Worm (Caenorhabditis elegans) whole organism, late embryonic: ENCODE data around the gene F46B6.4.

Experiments
- C08G9.2 ChIP-seq: sonication (generic microtip); optimal IDR thresholded peaks from 2 replicates; lab custom pipeline; 2016; ENCODE audit warnings: mild to moderate bottlenecking, missing genetic modification characterization, moderate library complexity, missing compliant biosample characterization
- K09A11.1 ChIP-seq: sonication (generic microtip); optimal IDR thresholded peaks from 2 replicates; lab custom pipeline; 2017; ENCODE audit warnings: antibody characterized with exemption, mild to moderate bottlenecking, missing genetic modification characterization, missing compliant biosample characterization; ENCODE audit not compliant: insufficient read depth
- Y22D7AL.16 ChIP-seq: sonication (generic microtip); optimal IDR thresholded peaks from 2 replicates; lab custom pipeline; 2016; ENCODE audit warnings: missing genetic modification characterization, missing compliant biosample characterization
- ahr-1 ChIP-seq: sonication (generic microtip); optimal IDR thresholded peaks from 2 replicates; lab custom pipeline; 2016; ENCODE audit warnings: missing genetic modification characterization, missing compliant biosample characterization
- ceh-14 ChIP-seq: sonication (generic microtip); optimal IDR thresholded peaks from 2 replicates; lab custom pipeline; 2016; ENCODE audit warnings: missing genotype, missing genetic modification characterization, missing compliant biosample characterization
- ceh-30 ChIP-seq: fragments of 150-350 bp; optimal IDR thresholded peaks from 2 replicates; lab custom pipeline; 2014; ENCODE audit warnings: missing biosample characterization, missing genetic modification characterization
- ceh-34 ChIP-seq: sonication (generic microtip); optimal IDR thresholded peaks from 2 replicates; lab custom pipeline; 2016; ENCODE audit warnings: mild to moderate bottlenecking, missing genetic modification characterization, missing compliant biosample characterization
- ceh-6 ChIP-seq: fragments of 200-800 bp; sonication (Bioruptor generic); optimal IDR thresholded peaks from 2 replicates; lab custom pipeline; 2018; ENCODE audit warnings: mild to moderate bottlenecking, missing genetic modification characterization, missing compliant biosample characterization
- che-1 ChIP-seq: sonication (generic microtip); optimal IDR thresholded peaks from 2 replicates; lab custom pipeline; 2016; ENCODE audit warnings: mild to moderate bottlenecking, missing genetic modification characterization, missing compliant biosample characterization
- dmd-4 ChIP-seq: sonication (generic microtip); optimal IDR thresholded peaks from 2 replicates; lab custom pipeline; 2016; ENCODE audit warnings: borderline replicate concordance, missing genetic modification characterization, missing compliant biosample characterization
- elt-2 ChIP-seq: sonication (generic microtip); optimal IDR thresholded peaks from 2 replicates; lab custom pipeline; 2016; ENCODE audit warnings: missing genetic modification reagents, missing genetic modification characterization, missing compliant biosample characterization
- fax-1 ChIP-seq: sonication (generic microtip); optimal IDR thresholded peaks from 2 replicates; lab custom pipeline; 2016; ENCODE audit warnings: missing genotype, missing genetic modification characterization, missing compliant biosample characterization
- fkh-10 ChIP-seq: fragments of 150-350 bp; optimal IDR thresholded peaks from 2 replicates; lab custom pipeline; 2014; ENCODE audit warnings: missing biosample characterization, missing genetic modification reagents, missing genetic modification characterization
- hlh-15 ChIP-seq: sonication (generic microtip); optimal IDR thresholded peaks from 2 replicates; lab custom pipeline; 2016; ENCODE audit warnings: missing genetic modification characterization, missing compliant biosample characterization
- hlh-30 ChIP-seq: sonication (generic microtip); optimal IDR thresholded peaks from 2 replicates; lab custom pipeline; 2017; ENCODE audit warnings: antibody characterized with exemption, missing genetic modification characterization, missing compliant biosample characterization; ENCODE audit not compliant: insufficient read depth
- hlh-6 ChIP-seq: sonication (generic microtip); optimal IDR thresholded peaks from 2 replicates; lab custom pipeline; 2016; ENCODE audit warnings: missing genotype, missing genetic modification characterization, missing compliant biosample characterization
- lim-6 ChIP-seq: sonication (generic microtip); optimal IDR thresholded peaks from 2 replicates; lab custom pipeline; 2016; ENCODE audit warnings: missing genetic modification characterization, missing compliant biosample characterization
- lin-11 ChIP-seq: fragments of 200-800 bp; sonication (Bioruptor generic); optimal IDR thresholded peaks from 2 replicates; lab custom pipeline; 2018; ENCODE audit warnings: mild to moderate bottlenecking, missing genetic modification characterization, missing compliant biosample characterization
- mec-3 ChIP-seq: sonication (generic microtip); optimal IDR thresholded peaks from 2 replicates; lab custom pipeline; 2016; ENCODE audit warnings: borderline replicate concordance, missing genetic modification characterization, missing compliant biosample characterization
- nfya-1 ChIP-seq: sonication (generic microtip); optimal IDR thresholded peaks from 2 replicates; lab custom pipeline; 2017; ENCODE audit warnings: missing genetic modification characterization, mild to moderate bottlenecking, missing compliant biosample characterization, antibody characterized with exemption, moderate library complexity
- npax-4 ChIP-seq: sonication (generic microtip); optimal IDR thresholded peaks from 2 replicates; lab custom pipeline; 2016; ENCODE audit warnings: missing genetic modification characterization, missing compliant biosample characterization
- odd-2 ChIP-seq: sonication (generic microtip); optimal IDR thresholded peaks from 2 replicates; lab custom pipeline; 2017; ENCODE audit warnings: antibody characterized with exemption, mild to moderate bottlenecking, missing genetic modification characterization, missing compliant biosample characterization
- pag-3 ChIP-seq: sonication (generic microtip); optimal IDR thresholded peaks from 2 replicates; lab custom pipeline; 2016; ENCODE audit warnings: missing compliant biosample characterization, missing genetic modification characterization, borderline replicate concordance
- pat-9 ChIP-seq: fragments of 200-800 bp; sonication (Bioruptor generic); optimal IDR thresholded peaks from 2 replicates; lab custom pipeline; 2018; ENCODE audit warnings: mild to moderate bottlenecking, missing genetic modification characterization, moderate library complexity, missing compliant biosample characterization
- pax-1 ChIP-seq: fragments of 150-350 bp; optimal IDR thresholded peaks from 2 replicates; lab custom pipeline; 2014; ENCODE audit warnings: missing biosample characterization, missing genetic modification characterization
- pha-4 ChIP-seq: fragments of 150-350 bp; optimal IDR thresholded peaks from 2 replicates; lab custom pipeline; 2018; ENCODE audit warnings: missing biosample characterization, missing genetic modification reagents, missing genetic modification characterization
- pqm-1 ChIP-seq: sonication (generic microtip); optimal IDR thresholded peaks from 2 replicates; lab custom pipeline; 2016; ENCODE audit warnings: missing genetic modification characterization, missing compliant biosample characterization
- ref-2 ChIP-seq: sonication (generic microtip); optimal IDR thresholded peaks from 2 replicates; lab custom pipeline; 2016; ENCODE audit warnings: missing genetic modification characterization, missing compliant biosample characterization
- sox-2 ChIP-seq: fragments of 200-800 bp; sonication (Bioruptor generic); IDR thresholded peaks from 2 replicates; pipeline ENCODE4 v1.3.6; 2022; ENCODE audit warnings: missing genetic modification reagents, missing genetic modification characterization, missing compliant biosample characterization
- sox-4 ChIP-seq: sonication (generic microtip); optimal IDR thresholded peaks from 2 replicates; lab custom pipeline; 2017; ENCODE audit warnings: mild to moderate bottlenecking, missing genetic modification characterization, inconsistent platforms, missing compliant biosample characterization
- syd-9 ChIP-seq: sonication (generic microtip); optimal IDR thresholded peaks from 2 replicates; lab custom pipeline; 2016; ENCODE audit warnings: mild to moderate bottlenecking, missing genetic modification characterization, moderate library complexity, missing compliant biosample characterization
- tbx-7 ChIP-seq: sonication (generic microtip); optimal IDR thresholded peaks from 2 replicates; lab custom pipeline; 2016; ENCODE audit warnings: missing genotype, missing genetic modification characterization, missing compliant biosample characterization
- ttx-3 ChIP-seq: sonication (generic microtip); optimal IDR thresholded peaks from 2 replicates; lab custom pipeline; 2016; ENCODE audit warnings: missing genetic modification reagents, missing genetic modification characterization, missing compliant biosample characterization
- unc-42 ChIP-seq: sonication (generic microtip); optimal IDR thresholded peaks from 2 replicates; lab custom pipeline; 2016; ENCODE audit warnings: missing genotype, missing genetic modification characterization, missing compliant biosample characterization
- zip-5 ChIP-seq: sonication (generic microtip); optimal IDR thresholded peaks from 2 replicates; lab custom pipeline; 2016; ENCODE audit warnings: missing genetic modification characterization, missing compliant biosample characterization

The F46B6.4 gene

ce11 chrV:9803176-9803575, 23.9 kb upstream of the F46B6.4 start, which contains the start of gene sru-39:
TSS of gene sru-39 (plus strand) at chrV:9803476.
- TF ChIP-seq dmd-4 (tag; lab: Kevin White, UChicago) (no peak), elt-2 (tag; lab: Kevin White, UChicago) (no peak), zip-5 (tag; lab: Kevin White, UChicago) (no peak), hlh-30 (tag; lab: Kevin White, UChicago) (no peak), C08G9.2 (no peak), ceh-14 (tag; lab: Kevin White, UChicago) (no peak), ref-2 (no peak), pag-3 (tag; lab: Kevin White, UChicago) (no peak), hlh-6 (tag; lab: Kevin White, UChicago) (no peak)

- TF ChIP-seq K09A11.1 (tag; lab: Kevin White, UChicago) (no peak), fkh-10 (GFP tag; lab: Kevin White, UChicago) (no peak), ahr-1 (tag; lab: Kevin White, UChicago) (no peak), ceh-6 (GFP tag; lab: Kevin White, UChicago) (no peak), Y22D7AL.16 (tag; lab: Kevin White, UChicago) (no peak), pha-4 (tag; lab: Kevin White, UChicago) (no peak), lim-6 (tag; lab: Kevin White, UChicago) (no peak), pat-9 (tag; lab: Kevin White, UChicago) (no peak), lin-11 (no peak)
Observed at ce11 chrV:9801965-9802364, 22.6 kb upstream of the F46B6.4 start, which contains the start of gene F46B6.10. TSS of gene F46B6.10 (minus strand) at chrV:9802065.

ce11 chrV:9799076-9799475, 19.8 kb upstream of the F46B6.4 start, which contains the start of gene F46B6.13:
TSS of gene F46B6.13 (minus strand) at chrV:9799176.
- no peak for TF ChIP-seq pqm-1 (tag; lab: Kevin White, UChicago)
- no peak for TF ChIP-seq mec-3 (tag; lab: Kevin White, UChicago)
- no peak for TF ChIP-seq fax-1 (tag; lab: Kevin White, UChicago)
- no peak for TF ChIP-seq che-1 (tag; lab: Kevin White, UChicago)
- TF ChIP-seq K09A11.1 (tag; lab: Kevin White, UChicago), result no peak
- TF ChIP-seq ttx-3 (tag; lab: Kevin White, UChicago), result no peak
- no peak for TF ChIP-seq nfya-1 (tag; lab: Kevin White, UChicago)
- TF ChIP-seq fkh-10 (GFP tag; lab: Kevin White, UChicago), result no peak
- no peak for TF ChIP-seq unc-42
- TF ChIP-seq pag-3 (tag; lab: Kevin White, UChicago), result no peak
- no peak for TF ChIP-seq hlh-15 (tag; lab: Kevin White, UChicago)
- no peak for TF ChIP-seq sox-2 (GFP tag; lab: Robert Waterston, UW)

ce11 chrV:9798212-9798611, 18.9 kb upstream of the F46B6.4 start:
- TF ChIP-seq odd-2 (tag; lab: Kevin White, UChicago) (no peak), syd-9 (tag; lab: Kevin White, UChicago) (no peak), ceh-14 (tag; lab: Kevin White, UChicago) (no peak), ceh-6 (GFP tag; lab: Kevin White, UChicago) (no peak), tbx-7 (tag; lab: Kevin White, UChicago) (no peak), sox-4 (tag; lab: Kevin White, UChicago) (no peak), ceh-30 (tag; lab: Kevin White, UChicago) (no peak), npax-4 (no peak), mec-3 (tag; lab: Kevin White, UChicago) (no peak), pat-9 (tag; lab: Kevin White, UChicago) (no peak), pax-1 (no peak), ceh-34 (no peak), zip-5 (tag; lab: Kevin White, UChicago) (no peak)
- TF ChIP-seq, all 69 proteins: peak for 0
